Fruit fly (Drosophila melanogaster): Measurements from ENCODE around the gene Toll-9.
A peak's percentile ranks its signal among the peaks of the same experiment; 100 is the strongest.

dm6 chr3L:20313469-20313868, 53.1 kb downstream of the Toll-9 start, which contains the start of gene alphaSnap:
- TF ChIP-seq OdsH (GFP tag; optimal IDR thresholded peaks at IDR 0.05), result no peak
- TF ChIP-seq pdm3 (GFP tag; optimal IDR thresholded peaks at IDR 0.05), result no peak
- TF ChIP-seq CG8632 (GFP tag; optimal IDR thresholded peaks at IDR 0.05), result no peak
- no peak for TF ChIP-seq CG6163 (GFP tag; IDR thresholded peaks at IDR 0.05)
- peak in 1 of 2 experiments; percentile 5 for TF ChIP-seq ss (GFP tag; optimal IDR thresholded peaks at IDR 0.05)
- peak; percentile 56 for TF ChIP-seq fkh (GFP tag; optimal IDR thresholded peaks at IDR 0.05)
- no peak for TF ChIP-seq Hr39 (GFP tag; optimal IDR thresholded peaks at IDR 0.05)
- TF ChIP-seq achi (GFP tag; optimal IDR thresholded peaks at IDR 0.05), result no peak
